Worm (Caenorhabditis elegans) whole organism, L2 larva: ENCODE data around the gene srw-48.

ENCODE experiments used
- egl-27 ChIP-seq: sonication (generic microtip); optimal IDR thresholded peaks from 3 replicates; lab custom pipeline; 2017; ENCODE audit warnings: missing biosample characterization, missing genetic modification reagents, missing genetic modification characterization
- nhr-11 ChIP-seq: fragments of 150-350 bp; optimal IDR thresholded peaks from 2 replicates; lab custom pipeline; 2014; ENCODE audit warnings: missing biosample characterization, missing genetic modification characterization
- sma-9 ChIP-seq, 2 experiments: fragments of 150-350 bp in 1 of 2; sonication (generic microtip) in 1 of 2; optimal IDR thresholded peaks; 2 replicates each; lab custom pipeline; 2014 to 2016; ENCODE audit warnings: missing genetic modification characterization in 2 of 2, mild to moderate bottlenecking in 1 of 2, missing biosample characterization in 1 of 2, missing compliant biosample characterization in 1 of 2, missing genetic modification reagents in 1 of 2, moderate library complexity in 1 of 2
- unc-39 ChIP-seq: fragments of 150-350 bp; optimal IDR thresholded peaks from 2 replicates; lab custom pipeline; 2014; ENCODE audit warnings: missing biosample characterization, missing genetic modification characterization
- zag-1 ChIP-seq: fragments of 150-350 bp; optimal IDR thresholded peaks from 2 replicates; lab custom pipeline; 2014; ENCODE audit warnings: missing biosample characterization, missing genetic modification characterization

ce11 chrV:16437546-16437945 lies 16.8 kb downstream of the srw-48 start, which contains the start of gene F26D2.15:
- TF ChIP-seq sma-9 (GFP tag; optimal IDR thresholded peaks at IDR 0.05; lab: Kevin White, UChicago) = no peak
- TF ChIP-seq sma-9 (tag; optimal IDR thresholded peaks at IDR 0.05; lab: Kevin White, UChicago) = no peak
- TF ChIP-seq egl-27 (tag; lab: Kevin White, UChicago) = no peak
- TF ChIP-seq nhr-11 (tag; lab: Kevin White, UChicago) = no peak
- no peak for TF ChIP-seq zag-1
- no peak for TF ChIP-seq unc-39
